Fruit fly (Drosophila melanogaster) whole organism, wandering third instar larva: Measurements from ENCODE around the gene Lsd-2.

Experiments
- Abd-B ChIP-seq: fragments of >200 bp; optimal IDR thresholded peaks from 2 replicates; lab custom pipeline; 2017; ENCODE audit warnings: missing biosample characterization, missing genetic modification characterization
- CG32264 ChIP-seq: fragments of 200-800 bp; sonication (Bioruptor generic); optimal IDR thresholded peaks from 2 replicates; lab custom pipeline; 2016; ENCODE audit warnings: missing biosample characterization, missing genetic modification characterization
- CG9705 ChIP-seq: fragments of 200-800 bp; sonication (Bioruptor generic); optimal IDR thresholded peaks from 2 replicates; lab custom pipeline; 2018; ENCODE audit warnings: missing biosample characterization, mild to moderate bottlenecking, missing genetic modification characterization
- CrebA ChIP-seq: fragments of 200-800 bp; sonication (Bioruptor generic); optimal IDR thresholded peaks from 2 replicates; lab custom pipeline; 2016; ENCODE audit warnings: missing biosample characterization, mild to moderate bottlenecking, missing genetic modification characterization, borderline replicate concordance
- Dfd ChIP-seq: fragments of >200 bp; optimal IDR thresholded peaks from 2 replicates; lab custom pipeline; 2017; ENCODE audit warnings: missing biosample characterization, missing genetic modification characterization
- Dif ChIP-seq: fragments of 200-275, 200-300 bp; sonication (Bioruptor generic); optimal IDR thresholded peaks from 2 replicates; lab custom pipeline; 2018; ENCODE audit warnings: missing biosample characterization, missing genetic modification characterization; ENCODE audit not compliant: partially characterized antibody
- GATAd ChIP-seq: sonication (Bioruptor generic); optimal IDR thresholded peaks from 2 replicates; lab custom pipeline; 2016; ENCODE audit warnings: missing biosample characterization, missing genetic modification characterization
- HLH106 ChIP-seq: fragments of 200-800 bp; optimal IDR thresholded peaks from 3 replicates; lab custom pipeline; 2019; ENCODE audit warnings: missing biosample characterization, mild to moderate bottlenecking, missing genetic modification characterization, moderate library complexity
- Hnf4 ChIP-seq: fragments of 200-800 bp; sonication (Bioruptor generic); optimal IDR thresholded peaks from 2 replicates; lab custom pipeline; 2016; ENCODE audit warnings: missing biosample characterization, mild to moderate bottlenecking, missing genetic modification characterization
- Hr78 ChIP-seq: fragments of >200 bp; optimal IDR thresholded peaks from 2 replicates; lab custom pipeline; 2017; ENCODE audit warnings: missing biosample characterization, missing genetic modification characterization
- Hr83 ChIP-seq: fragments of 200-300 bp; sonication (Bioruptor generic); optimal IDR thresholded peaks from 2 replicates; lab custom pipeline; 2016; ENCODE audit warnings: missing biosample characterization, mild to moderate bottlenecking, missing genetic modification characterization, moderate library complexity; ENCODE audit not compliant: poor library complexity, severe bottlenecking
- Jra ChIP-seq: sonication (Bioruptor generic); optimal IDR thresholded peaks from 2 replicates; lab custom pipeline; 2016; ENCODE audit warnings: missing biosample characterization, missing genetic modification characterization
- Mio ChIP-seq: sonication (Bioruptor generic); optimal IDR thresholded peaks from 2 replicates; lab custom pipeline; 2016; ENCODE audit warnings: missing biosample characterization, missing genetic modification characterization
- Myc ChIP-seq: fragments of >200 bp; optimal IDR thresholded peaks from 2 replicates; lab custom pipeline; 2017
- N ChIP-seq: fragments of >200 bp; optimal IDR thresholded peaks from 2 replicates; lab custom pipeline; 2018; ENCODE audit warnings: missing biosample characterization, missing external identifiers, missing genetic modification characterization
- OdsH ChIP-seq: fragments of 200-800 bp; sonication (Bioruptor generic); optimal IDR thresholded peaks from 2 replicates; lab custom pipeline; 2016; ENCODE audit warnings: missing biosample characterization, mild to moderate bottlenecking, missing genetic modification characterization
- Rel ChIP-seq, 2 experiments: fragments of 200-800 bp; sonication (Bioruptor generic) in 1 of 2; optimal IDR thresholded peaks; 2 replicates in 1 of 2; 3 replicates in 1 of 2; lab custom pipeline; 2016 to 2019; ENCODE audit warnings: mild to moderate bottlenecking in 2 of 2, missing biosample characterization in 2 of 2, missing genetic modification characterization in 2 of 2, moderate library complexity in 1 of 2
- Sp1 ChIP-seq: fragments of 200-800 bp; sonication (Bioruptor generic); optimal IDR thresholded peaks from 3 replicates; lab custom pipeline; 2019; ENCODE audit warnings: missing biosample characterization, mild to moderate bottlenecking, missing genetic modification characterization, moderate library complexity
- Vsx2 ChIP-seq: fragments of 200-300, 225-300 bp; sonication (Bioruptor generic); optimal IDR thresholded peaks from 2 replicates; lab custom pipeline; 2018; ENCODE audit warnings: missing biosample characterization, missing genetic modification characterization; ENCODE audit not compliant: partially characterized antibody
- br ChIP-seq: fragments of 200-800 bp; sonication (Bioruptor generic); optimal IDR thresholded peaks from 2 replicates; lab custom pipeline; 2016; ENCODE audit warnings: missing biosample characterization, missing genetic modification characterization
- brk ChIP-seq: fragments of 200-800 bp; sonication (Bioruptor generic); optimal IDR thresholded peaks from 2 replicates; lab custom pipeline; 2016; ENCODE audit warnings: missing biosample characterization, mild to moderate bottlenecking, missing genetic modification characterization
- dl ChIP-seq, 2 experiments: fragments of 175-275, 200-275 bp in 1 of 2; fragments of 200-275 bp in 1 of 2; sonication (Bioruptor generic); optimal IDR thresholded peaks; lab custom pipeline; 2018; ENCODE audit warnings: mild to moderate bottlenecking in 2 of 2, missing biosample characterization in 2 of 2, missing genetic modification characterization in 2 of 2, moderate library complexity in 2 of 2; ENCODE audit not compliant: partially characterized antibody in 2 of 2, insufficient read depth in 1 of 2
- dmrt93B ChIP-seq: fragments of 200-800 bp; sonication (Bioruptor generic); optimal IDR thresholded peaks from 2 replicates; lab custom pipeline; 2018; ENCODE audit warnings: missing biosample characterization, mild to moderate bottlenecking, missing genetic modification characterization
- dsf ChIP-seq: sonication (Bioruptor generic); optimal IDR thresholded peaks from 2 replicates; lab custom pipeline; 2016; ENCODE audit warnings: missing biosample characterization, missing genetic modification characterization, borderline replicate concordance
- ey ChIP-seq: fragments of 200-800 bp; sonication (Bioruptor generic); optimal IDR thresholded peaks from 2 replicates; lab custom pipeline; 2016; ENCODE audit warnings: missing biosample characterization, missing genetic modification characterization
- foxo ChIP-seq, 2 experiments: fragments of 200-800 bp; sonication (Bioruptor generic); optimal IDR thresholded peaks; 2 replicates in 1 of 2; 3 replicates in 1 of 2; lab custom pipeline; 2016 to 2017; ENCODE audit warnings: missing biosample characterization in 2 of 2, missing genetic modification characterization in 2 of 2
- fru ChIP-seq: fragments of 200-800 bp; sonication (Bioruptor generic); optimal IDR thresholded peaks from 3 replicates; lab custom pipeline; 2016; ENCODE audit warnings: missing biosample characterization, mild to moderate bottlenecking, missing genetic modification characterization
- h ChIP-seq: fragments of 200-800 bp; sonication (Bioruptor generic); optimal IDR thresholded peaks from 3 replicates; lab custom pipeline; 2016; ENCODE audit warnings: missing biosample characterization, mild to moderate bottlenecking, missing genetic modification characterization
- jim ChIP-seq: fragments of 175-275, 200-325 bp; sonication (Bioruptor generic); optimal IDR thresholded peaks from 2 replicates; lab custom pipeline; 2016; ENCODE audit warnings: missing biosample characterization, mild to moderate bottlenecking, missing genetic modification characterization
- lola ChIP-seq: fragments of >200 bp; optimal IDR thresholded peaks from 2 replicates; lab custom pipeline; 2017; ENCODE audit warnings: missing biosample characterization, missing genetic modification characterization
- pan ChIP-seq: fragments of >200 bp; optimal IDR thresholded peaks from 2 replicates; lab custom pipeline; 2017
- psq ChIP-seq: fragments of 200-800 bp; sonication (Bioruptor generic); optimal IDR thresholded peaks from 3 replicates; lab custom pipeline; 2017; ENCODE audit warnings: missing biosample characterization, mild to moderate bottlenecking, missing genetic modification characterization, moderate library complexity
- rgr ChIP-seq: fragments of 200-800 bp; sonication (Bioruptor generic); optimal IDR thresholded peaks from 3 replicates; lab custom pipeline; 2016; ENCODE audit warnings: missing biosample characterization, mild to moderate bottlenecking, missing genetic modification characterization
- sage ChIP-seq: fragments of 200-800 bp; sonication (Bioruptor generic); optimal IDR thresholded peaks from 2 replicates; lab custom pipeline; 2016; ENCODE audit warnings: missing biosample characterization, mild to moderate bottlenecking, missing genetic modification characterization
- sv ChIP-seq: fragments of 200-800 bp; sonication (Bioruptor generic); optimal IDR thresholded peaks from 3 replicates; lab custom pipeline; 2016; ENCODE audit warnings: missing biosample characterization, missing genetic modification characterization
- tai ChIP-seq: sonication (Bioruptor generic); optimal IDR thresholded peaks from 2 replicates; lab custom pipeline; 2016; ENCODE audit warnings: missing biosample characterization, missing genetic modification characterization
- usp ChIP-seq: fragments of >200 bp; optimal IDR thresholded peaks from 2 replicates; lab custom pipeline; 2017; ENCODE audit warnings: missing biosample characterization, missing genetic modification characterization
- woc ChIP-seq: sonication (Bioruptor generic); optimal IDR thresholded peaks from 2 replicates; lab custom pipeline; 2016; ENCODE audit warnings: missing biosample characterization, mild to moderate bottlenecking, missing genetic modification characterization

Lsd-2 gene

dm6 chrX:15076038-15076575, at the start of gene Lsd-2:
Gene Lsd-2, minus strand, starts transcription at chrX:15076220.
- TF ChIP-seq h (peak; percentile 54), dsf (GFP tag; lab: Kevin White, UChicago) (no peak), br (GFP tag; lab: Kevin White, UChicago) (peak; percentile 53), woc (GFP tag; lab: Kevin White, UChicago) (peak; percentile 73), fru (GFP tag; lab: Kevin White, UChicago) (peak; percentile 8), pan (lab: Kevin White, UChicago) (no peak), jim (GFP tag; lab: Kevin White, UChicago) (peak; percentile 66), Dif (peak; percentile 62), dl (GFP tag; optimal IDR thresholded peaks at IDR 0.05; lab: Kevin White, UChicago; ENCODE audit: insufficient read depth in 1 of 2, partially characterized antibody in 2 of 2) (peak; percentile 13 to 22), Hnf4 (GFP tag; lab: Kevin White, UChicago) (peak; percentile 84), OdsH (no peak), Dfd (GFP tag; lab: Kevin White, UChicago) (no peak), Mio (GFP tag; lab: Kevin White, UChicago) (no peak), tai (GFP tag; lab: Kevin White, UChicago) (no peak), brk (GFP tag; lab: Kevin White, UChicago) (no peak), CG9705 (GFP tag; lab: Kevin White, UChicago) (peak; percentile 6), Sp1 (peak; percentile 47), Hr83 (GFP tag; lab: Kevin White, UChicago) (peak; percentile 78), Myc (lab: Kevin White, UChicago) (peak; percentile 99), foxo (GFP tag; optimal IDR thresholded peaks at IDR 0.05; lab: Kevin White, UChicago) (peak in 1 of 2 experiments; percentile 39), CrebA (GFP tag; lab: Kevin White, UChicago) (no peak), HLH106 (tag; lab: Kevin White, UChicago) (peak; percentile 48), Vsx2 (no peak), rgr (peak; percentile 23), ey (GFP tag; lab: Kevin White, UChicago) (peak; percentile 24), sv (no peak), Rel (GFP tag; optimal IDR thresholded peaks at IDR 0.05; lab: Kevin White, UChicago) (no peak), Rel (tag; optimal IDR thresholded peaks at IDR 0.05; lab: Kevin White, UChicago) (peak; percentile 53), Jra (GFP tag; lab: Kevin White, UChicago) (peak; percentile 47), sage (no peak), usp (GFP tag; lab: Kevin White, UChicago) (no peak), N (no peak), CG32264 (GFP tag; lab: Kevin White, UChicago) (no peak), psq (peak; percentile 92), GATAd (GFP tag; lab: Kevin White, UChicago) (no peak), dmrt93B (GFP tag; lab: Kevin White, UChicago) (peak; percentile 7), Abd-B (no peak), Hr78 (GFP tag; lab: Kevin White, UChicago) (no peak), lola (GFP tag; lab: Kevin White, UChicago) (no peak)

dm6 chrX:15125496-15125895, 49.5 kb upstream of the Lsd-2 start, which contains the start of gene drd:
Gene drd, plus strand, starts transcription at chrX:15125753.
- no peak for TF ChIP-seq rgr
- TF ChIP-seq dmrt93B (GFP tag; lab: Kevin White, UChicago), result no peak
- TF ChIP-seq fru (GFP tag; lab: Kevin White, UChicago), result no peak
- TF ChIP-seq Rel (GFP tag; optimal IDR thresholded peaks at IDR 0.05; lab: Kevin White, UChicago), result no peak
- no peak for TF ChIP-seq Rel (tag; optimal IDR thresholded peaks at IDR 0.05; lab: Kevin White, UChicago)
- TF ChIP-seq dl (GFP tag; optimal IDR thresholded peaks at IDR 0.05; lab: Kevin White, UChicago; ENCODE audit: insufficient read depth in 1 of 2, partially characterized antibody in 2 of 2), result no peak
- TF ChIP-seq HLH106 (tag; lab: Kevin White, UChicago), result no peak
- TF ChIP-seq tai (GFP tag; lab: Kevin White, UChicago), result no peak
- no peak for TF ChIP-seq lola (GFP tag; lab: Kevin White, UChicago)
- TF ChIP-seq Vsx2, result no peak
- no peak for TF ChIP-seq foxo (GFP tag; optimal IDR thresholded peaks at IDR 0.05; lab: Kevin White, UChicago)
- no peak for TF ChIP-seq Dfd (GFP tag; lab: Kevin White, UChicago)
- TF ChIP-seq woc (GFP tag; lab: Kevin White, UChicago), result no peak
- TF ChIP-seq, all 38 proteins: peak for 0
